Fruit fly (Drosophila melanogaster): Measurements from ENCODE around the gene Jon74E.

Gene Jon74E

dm6 chr3L:17506005-17506760 is 42.7 kb downstream of the Jon74E start (continued):
- TF ChIP-seq row (GFP tag; IDR thresholded peaks at IDR 0.05) (peak; percentile 21; the same call in 1 of the 3 replicates), CkIIα-i1 (GFP tag; IDR thresholded peaks at IDR 0.05) (no peak), p53 (GFP tag; optimal IDR thresholded peaks at IDR 0.05) (no peak), jing (GFP tag; optimal IDR thresholded peaks at IDR 0.05) (no peak), ci (GFP tag; IDR thresholded peaks at IDR 0.05) (no peak), PHDP (tag; optimal IDR thresholded peaks at IDR 0.05) (peak; percentile 37), Meics (GFP tag; optimal IDR thresholded peaks at IDR 0.05) (no peak), chm (GFP tag; IDR thresholded peaks at IDR 0.05) (no peak), fu2 (GFP tag; optimal IDR thresholded peaks at IDR 0.05) (no peak), dmrt99B (tag; optimal IDR thresholded peaks at IDR 0.05) (no peak), C15 (GFP tag; IDR thresholded peaks at IDR 0.05) (no peak), CG16815 (GFP tag; optimal IDR thresholded peaks at IDR 0.05) (no peak), CG10959 (GFP tag; IDR thresholded peaks at IDR 0.05) (no peak), repo (GFP tag; optimal IDR thresholded peaks at IDR 0.05) (no peak), Trl (optimal IDR thresholded peaks at IDR 0.05) (no peak), Trl (GFP tag; optimal IDR thresholded peaks at IDR 0.05) (no peak), Kr (GFP tag; optimal IDR thresholded peaks at IDR 0.05) (no peak), D19B (GFP tag; optimal IDR thresholded peaks at IDR 0.05) (no peak), CG8388 (GFP tag; optimal IDR thresholded peaks at IDR 0.05) (no peak), Dip3 (GFP tag; optimal IDR thresholded peaks at IDR 0.05) (no peak), bbx (GFP tag; IDR thresholded peaks at IDR 0.05; ENCODE audit: partially characterized antibody) (no peak), bab2 (GFP tag; optimal IDR thresholded peaks at IDR 0.05) (no peak), grau (tag; optimal IDR thresholded peaks at IDR 0.05) (peak; percentile 14), CG14667 (GFP tag; IDR thresholded peaks at IDR 0.05) (no peak), stc (GFP tag; IDR thresholded peaks at IDR 0.05) (no peak), CG17328 (GFP tag; IDR thresholded peaks at IDR 0.05) (0 out of 2 replicates have a peak, but pooled peaks have one; percentile 23), B-H2 (GFP tag; optimal IDR thresholded peaks at IDR 0.05) (no peak), Hr3 (GFP tag; optimal IDR thresholded peaks at IDR 0.05) (peak; percentile 2), lmd (GFP tag; IDR thresholded peaks at IDR 0.05) (no peak), CG6683 (GFP tag; optimal IDR thresholded peaks at IDR 0.05) (no peak)

dm6 chr3L:17504538-17504937 is 44.4 kb downstream of the Jon74E start:
- TF ChIP-seq Scr (GFP tag; IDR thresholded peaks at IDR 0.05; ENCODE audit: partially characterized antibody) (no peak), Drgx (GFP tag; IDR thresholded peaks at IDR 0.05) (peak; percentile 41; the same call in 1 of the 2 replicates), klu (GFP tag; IDR thresholded peaks at IDR 0.05) (no peak), CG32772 (GFP tag; IDR thresholded peaks at IDR 0.05) (no peak), bsh (GFP tag; optimal IDR thresholded peaks at IDR 0.05) (peak in 1 of 2 experiments; percentile 44)

dm6 chr3L:17502235-17502634 is 46.7 kb downstream of the Jon74E start:
- peak; percentile 60 for TF ChIP-seq Drgx (GFP tag; IDR thresholded peaks at IDR 0.05)
- peak; percentile 77 for TF ChIP-seq lbe (GFP tag; optimal IDR thresholded peaks at IDR 0.05)
- TF ChIP-seq schlank (tag; optimal IDR thresholded peaks at IDR 0.05), result no peak
- no peak for TF ChIP-seq Atf6 (GFP tag; IDR thresholded peaks at IDR 0.05)
- 0 out of 3 replicates have a peak, but pooled peaks have one; percentile 41 for TF ChIP-seq zfh1 (GFP tag; IDR thresholded peaks at IDR 0.05)
- TF ChIP-seq Sox102F (GFP tag; optimal IDR thresholded peaks at IDR 0.05), result peak; percentile 3
- TF ChIP-seq sens (GFP tag), result peak; percentile 79
- peak; percentile 53 for TF ChIP-seq corto (GFP tag; optimal IDR thresholded peaks at IDR 0.05)
- peak; percentile 21; the same call in 1 of the 2 replicates for TF ChIP-seq slbo (GFP tag; IDR thresholded peaks at IDR 0.05)
- no peak for TF ChIP-seq Dfd (GFP tag; optimal IDR thresholded peaks at IDR 0.05)
